Worm (Caenorhabditis elegans): ENCODE data around the gene B0432.7.

Gene B0432.7

DNA sequence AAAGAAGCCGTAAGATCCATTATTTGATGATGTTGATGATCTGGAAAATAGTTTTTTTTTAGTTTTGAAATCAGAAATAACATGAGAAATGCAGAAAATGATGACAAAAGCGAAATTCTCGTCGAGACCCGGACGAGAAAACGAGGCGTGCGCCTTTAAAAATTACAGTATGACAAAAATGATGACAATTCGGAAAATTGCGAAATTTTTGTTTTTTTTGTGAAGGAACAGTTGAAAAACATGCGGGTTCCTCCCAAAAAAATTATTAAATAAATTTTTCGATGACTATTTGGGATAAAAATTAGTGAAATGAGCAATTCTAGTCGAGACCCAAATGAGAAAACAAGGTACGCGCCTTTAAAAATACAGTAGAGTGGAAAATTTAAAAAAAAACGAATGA lies 53.2 kb downstream of the B0432.7 start, which contains the start of gene ubxn-3:
Gene ubxn-3 (minus strand): TSS at position 66 of the 400 bp plus-strand sequence.
- TF ChIP-seq ztf-11 (tag; optimal IDR thresholded peaks at IDR 0.05) (no peak), sma-3 (GFP tag; optimal IDR thresholded peaks at IDR 0.05) (no peak), lin-39 (tag; optimal IDR thresholded peaks at IDR 0.05) (no peak), unc-39 (tag; optimal IDR thresholded peaks at IDR 0.05) (no peak), ceh-16 (tag; optimal IDR thresholded peaks at IDR 0.05) (no peak), nhr-25 (tag; optimal IDR thresholded peaks at IDR 0.05) (no peak), nhr-237 (tag; optimal IDR thresholded peaks at IDR 0.05) (no peak), sma-9 (GFP tag; optimal IDR thresholded peaks at IDR 0.05) (no peak), sma-9 (tag; optimal IDR thresholded peaks at IDR 0.05) (no peak), mbf-1 (tag; optimal IDR thresholded peaks at IDR 0.05) (no peak), nhr-129 (tag; optimal IDR thresholded peaks at IDR 0.05) (no peak), elt-3 (tag; optimal IDR thresholded peaks at IDR 0.05) (no peak), Y55F3AM.14 (GFP tag; optimal IDR thresholded peaks at IDR 0.05) (no peak), aly-2 (tag; optimal IDR thresholded peaks at IDR 0.05) (no peak)

DNA sequence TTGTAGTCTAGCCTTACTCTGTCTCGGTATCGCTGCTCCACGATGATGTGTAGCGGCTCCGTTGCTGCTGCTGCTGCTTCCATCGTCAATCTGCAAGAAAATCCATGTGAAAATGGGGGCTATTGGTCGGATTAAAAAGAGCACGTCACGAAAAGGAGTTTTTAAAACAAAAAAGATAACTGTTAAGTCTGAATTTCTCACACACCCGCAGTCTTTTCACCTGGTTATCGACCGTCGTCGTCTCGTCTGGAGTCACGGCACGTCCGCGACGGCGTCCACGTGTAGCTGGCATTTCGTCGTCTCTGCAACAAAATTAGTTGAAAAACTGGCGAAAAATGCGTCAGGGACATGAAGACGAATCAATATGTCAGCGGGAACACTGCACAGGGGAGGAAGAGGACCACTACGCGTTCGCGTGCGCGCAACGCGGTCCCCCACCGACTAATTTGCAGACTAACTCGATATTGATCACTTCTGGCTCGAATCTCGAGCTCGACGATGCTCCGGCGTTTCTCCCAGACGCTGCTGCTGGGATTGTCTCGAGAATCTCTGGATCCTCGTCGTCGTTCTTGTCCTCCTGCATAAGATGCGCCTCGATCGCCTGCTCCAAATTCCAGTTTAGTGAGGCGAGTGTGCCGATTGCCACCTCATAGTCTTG lies 53.8 kb downstream of the B0432.7 start:
- TF ChIP-seq sma-9 (GFP tag; optimal IDR thresholded peaks at IDR 0.05) (no peak), sma-9 (tag; optimal IDR thresholded peaks at IDR 0.05) (no peak), ztf-1 (GFP tag; conservative IDR thresholded peaks at IDR 0.05) (0 out of 2 replicates have a peak, but pooled peaks have one; percentile 40), nhr-25 (tag; optimal IDR thresholded peaks at IDR 0.05) (no peak), Y55F3AM.14 (GFP tag; optimal IDR thresholded peaks at IDR 0.05) (peak; percentile 4), alr-1 (tag; optimal IDR thresholded peaks at IDR 0.05) (no peak), skn-1 (tag; optimal IDR thresholded peaks at IDR 0.05) (no peak), nhr-11 (tag; optimal IDR thresholded peaks at IDR 0.05) (no peak), fos-1 (tag; optimal IDR thresholded peaks at IDR 0.05) (no peak)

DNA sequence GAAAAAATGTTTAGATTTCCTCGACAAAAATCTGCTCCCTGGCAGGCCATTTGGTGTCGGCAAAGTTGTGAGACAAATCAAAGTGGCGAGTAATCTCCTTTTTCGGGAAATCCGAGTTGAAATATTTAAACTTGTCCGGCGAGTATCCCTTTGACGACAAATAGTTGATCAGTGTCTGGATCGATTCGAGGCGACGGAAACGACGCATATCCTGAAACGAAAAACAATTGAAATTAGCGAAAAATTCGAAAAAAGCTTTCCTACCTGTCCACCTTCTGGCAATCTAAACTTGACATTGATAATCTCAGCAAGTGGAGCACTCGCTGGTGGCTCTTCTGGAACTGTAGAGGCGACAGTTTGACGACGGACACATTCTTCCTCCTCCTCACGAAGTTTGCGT lies 56.5 kb downstream of the B0432.7 start:
- TF ChIP-seq sem-4 (tag; optimal IDR thresholded peaks at IDR 0.05) = no peak
- no peak for TF ChIP-seq mbf-1 (tag; optimal IDR thresholded peaks at IDR 0.05)
- no peak for TF ChIP-seq fos-1 (tag; optimal IDR thresholded peaks at IDR 0.05)
- TF ChIP-seq unc-39 (tag; optimal IDR thresholded peaks at IDR 0.05) = no peak
- no peak for TF ChIP-seq lsy-2 (tag; optimal IDR thresholded peaks at IDR 0.05)
- no peak for TF ChIP-seq lin-13 (GFP tag; optimal IDR thresholded peaks at IDR 0.05)

ce11 chrII:216598-216997 lies 57.2 kb downstream of the B0432.7 start, which contains the start of gene F48A11.4:
Gene F48A11.4 (minus strand): TSS chrII:216621.
- peak; percentile 93 for TF ChIP-seq F13H6.1 (tag; optimal IDR thresholded peaks at IDR 0.05)
- TF ChIP-seq nhr-11 (tag; optimal IDR thresholded peaks at IDR 0.05) = no peak
- no peak for TF ChIP-seq peb-1 (tag; optimal IDR thresholded peaks at IDR 0.05)
- TF ChIP-seq ama-1 (optimal IDR thresholded peaks at IDR 0.05) = peak; percentile 89
- peak; percentile 66 for TF ChIP-seq ceh-82 (tag; optimal IDR thresholded peaks at IDR 0.05)
- peak; percentile 69 for TF ChIP-seq blmp-1 (tag; optimal IDR thresholded peaks at IDR 0.05; ENCODE audit: insufficient read depth)
- peak; percentile 100 for TF ChIP-seq gmeb-1 (tag; optimal IDR thresholded peaks at IDR 0.05)
- TF ChIP-seq fos-1 (tag; optimal IDR thresholded peaks at IDR 0.05) = peak; percentile 75
- TF ChIP-seq lsy-2 (tag; optimal IDR thresholded peaks at IDR 0.05) = peak; percentile 90 to 95
- peak; percentile 17 to 27 for TF ChIP-seq mdl-1 (tag; optimal IDR thresholded peaks at IDR 0.05)
- TF ChIP-seq nhr-12 (tag; optimal IDR thresholded peaks at IDR 0.05) = no peak
- peak; percentile 84 for TF ChIP-seq snpc-4 (tag; optimal IDR thresholded peaks at IDR 0.05)
- TF ChIP-seq egl-27 (tag; optimal IDR thresholded peaks at IDR 0.05) = peak; percentile 93
- TF ChIP-seq ZK546.5 (tag; optimal IDR thresholded peaks at IDR 0.05) = peak; percentile 34
- TF ChIP-seq mbf-1 (tag; optimal IDR thresholded peaks at IDR 0.05) = peak; percentile 11
- peak; percentile 57 for TF ChIP-seq nhr-77 (tag; optimal IDR thresholded peaks at IDR 0.05)
- TF ChIP-seq C34F6.9 (tag; optimal IDR thresholded peaks at IDR 0.05) = peak; percentile 95
- TF ChIP-seq lin-39 (tag; optimal IDR thresholded peaks at IDR 0.05) = no peak
- TF ChIP-seq ceh-16 (tag; optimal IDR thresholded peaks at IDR 0.05) = peak; percentile 83
- no peak for TF ChIP-seq nhr-23 (tag; optimal IDR thresholded peaks at IDR 0.05)
- TF ChIP-seq dmd-4 (tag; optimal IDR thresholded peaks at IDR 0.05) = peak; percentile 39
- peak; percentile 69 for TF ChIP-seq R02D3.7 (tag; optimal IDR thresholded peaks at IDR 0.05)
- peak; percentile 91 for TF ChIP-seq ztf-4 (tag; optimal IDR thresholded peaks at IDR 0.05)
- peak; percentile 94 for TF ChIP-seq nhr-21 (tag; optimal IDR thresholded peaks at IDR 0.05)
- peak; percentile 80 for TF ChIP-seq lin-11 (tag; optimal IDR thresholded peaks at IDR 0.05)
- peak; percentile 52 for TF ChIP-seq Y55F3AM.14 (GFP tag; optimal IDR thresholded peaks at IDR 0.05)
- TF ChIP-seq crh-2 (tag; optimal IDR thresholded peaks at IDR 0.05) = peak; percentile 95
- TF ChIP-seq unc-55 (GFP tag; optimal IDR thresholded peaks at IDR 0.05) = peak; percentile 98
- peak; percentile 91 for TF ChIP-seq sem-4 (tag; optimal IDR thresholded peaks at IDR 0.05)
- peak; percentile 64 for TF ChIP-seq nhr-237 (tag; optimal IDR thresholded peaks at IDR 0.05)
- TF ChIP-seq nhr-129 (tag; optimal IDR thresholded peaks at IDR 0.05) = peak; percentile 92
- TF ChIP-seq lin-13 (GFP tag; optimal IDR thresholded peaks at IDR 0.05) = peak; percentile 95
- TF ChIP-seq ztf-11 (tag; optimal IDR thresholded peaks at IDR 0.05) = no peak
- TF ChIP-seq nhr-25 (tag; optimal IDR thresholded peaks at IDR 0.05) = peak; percentile 96
- peak; percentile 93 for TF ChIP-seq nhr-6 (tag; optimal IDR thresholded peaks at IDR 0.05)
- TF ChIP-seq unc-39 (tag; optimal IDR thresholded peaks at IDR 0.05) = no peak
- 0 out of 2 replicates have a peak, but pooled peaks have one; percentile 49 for TF ChIP-seq ztf-1 (GFP tag; conservative IDR thresholded peaks at IDR 0.05)
- no peak for TF ChIP-seq alr-1 (tag; optimal IDR thresholded peaks at IDR 0.05)
